Fruit fly (Drosophila melanogaster) whole organism, pupa: Measurements from ENCODE around the gene mus312.

Source experiments
- CG10348 ChIP-seq: fragments of 200-800 bp; sonication (Bioruptor generic); IDR thresholded peaks from 2 replicates; pipeline ENCODE4 v1.3.6; 2022; ENCODE audit warnings: missing biosample characterization, missing genetic modification characterization
- CG12605 ChIP-seq: fragments of 200-800 bp; sonication (Bioruptor generic); IDR thresholded peaks from 2 replicates; pipeline ENCODE4 v1.3.6; 2022; ENCODE audit warnings: missing biosample characterization, missing genetic modification characterization
- CG13204 ChIP-seq: fragments of 200-800 bp; sonication (Bioruptor generic); optimal IDR thresholded peaks from 2 replicates; lab custom pipeline; 2018; ENCODE audit warnings: missing biosample characterization, mild to moderate bottlenecking, missing genetic modification characterization, moderate library complexity
- CG14655 ChIP-seq: fragments of 200-800 bp; sonication (Bioruptor generic); optimal IDR thresholded peaks from 3 replicates; lab custom pipeline; 2017; ENCODE audit warnings: mild to moderate bottlenecking, missing biosample characterization, missing genetic modification reagents, missing genetic modification characterization
- CG15710 ChIP-seq: fragments of 200-800 bp; sonication (Bioruptor generic); optimal IDR thresholded peaks from 2 replicates; lab custom pipeline; 2018; ENCODE audit warnings: missing biosample characterization, mild to moderate bottlenecking, missing genetic modification characterization, moderate library complexity
- CG17806 ChIP-seq: fragments of 200-800 bp; sonication (Bioruptor generic); optimal IDR thresholded peaks from 2 replicates; lab custom pipeline; 2018; ENCODE audit warnings: missing biosample characterization, mild to moderate bottlenecking, missing genetic modification characterization, moderate library complexity
- CG32121 ChIP-seq: fragments of 200-800 bp; sonication (Bioruptor generic); IDR thresholded peaks from 2 replicates; pipeline ENCODE4 v1.3.6; 2022; ENCODE audit warnings: missing biosample characterization, missing genetic modification characterization
- CG34367 ChIP-seq: fragments of 200-800 bp; sonication (Bioruptor generic); optimal IDR thresholded peaks from 2 replicates; lab custom pipeline; 2018; ENCODE audit warnings: missing biosample characterization, mild to moderate bottlenecking, missing genetic modification characterization
- CG4496 ChIP-seq: fragments of 200-800 bp; sonication (Bioruptor generic); IDR thresholded peaks from 3 replicates; pipeline ENCODE4 v1.3.6; 2022; ENCODE audit warnings: missing biosample characterization, missing genetic modification characterization
- CG8159 ChIP-seq: fragments of 200-800 bp; sonication (Bioruptor generic); optimal IDR thresholded peaks from 3 replicates; lab custom pipeline; 2018; ENCODE audit warnings: missing biosample characterization, mild to moderate bottlenecking, missing genetic modification characterization, moderate library complexity
- CG8301 ChIP-seq: fragments of 200-800 bp; sonication (Bioruptor generic); optimal IDR thresholded peaks from 2 replicates; lab custom pipeline; 2018; ENCODE audit warnings: missing biosample characterization, mild to moderate bottlenecking, missing genetic modification characterization
- CG9948 ChIP-seq: fragments of 200-800 bp; sonication (Bioruptor generic); optimal IDR thresholded peaks from 2 replicates; lab custom pipeline; 2018; ENCODE audit warnings: missing biosample characterization, mild to moderate bottlenecking, missing genetic modification characterization, moderate library complexity
- D1 ChIP-seq: fragments of 200-800 bp; sonication (Bioruptor generic); optimal IDR thresholded peaks from 2 replicates; lab custom pipeline; 2018; ENCODE audit warnings: missing biosample characterization, mild to moderate bottlenecking, missing genetic modification characterization, moderate library complexity
- EcR ChIP-seq: fragments of 200-800 bp; sonication (Bioruptor generic); optimal IDR thresholded peaks from 3 replicates; lab custom pipeline; 2019; ENCODE audit warnings: missing biosample characterization, missing genetic modification characterization, mild to moderate bottlenecking, moderate library complexity, missing genetic modification reagents
- Ets98B ChIP-seq: fragments of 200-800 bp; sonication (Bioruptor generic); IDR thresholded peaks from 2 replicates; pipeline ENCODE4 v1.3.6; 2022; ENCODE audit warnings: missing biosample characterization, missing genetic modification characterization
- Pif1A ChIP-seq: fragments of 200-800 bp; sonication (Bioruptor generic); optimal IDR thresholded peaks from 3 replicates; lab custom pipeline; 2016; ENCODE audit warnings: missing biosample characterization, missing genetic modification characterization
- Pif1B ChIP-seq: fragments of 200-800 bp; sonication (Bioruptor generic); optimal IDR thresholded peaks from 3 replicates; lab custom pipeline; 2016; ENCODE audit warnings: missing biosample characterization, missing genetic modification characterization
- Snoo ChIP-seq: fragments of 200-800 bp; sonication (Bioruptor generic); optimal IDR thresholded peaks from 3 replicates; lab custom pipeline; 2017; ENCODE audit warnings: missing biosample characterization, mild to moderate bottlenecking, missing genetic modification characterization, inconsistent platforms
- fd96Ca ChIP-seq: fragments of 200-800 bp; sonication (Bioruptor generic); IDR thresholded peaks from 3 replicates; pipeline ENCODE4 v1.3.6; 2022; ENCODE audit warnings: missing biosample characterization, missing genetic modification characterization
- gl ChIP-seq: fragments of 200-800 bp; sonication (Bioruptor generic); optimal IDR thresholded peaks from 2 replicates; lab custom pipeline; 2018; ENCODE audit warnings: missing biosample characterization, mild to moderate bottlenecking, missing genetic modification characterization
- rn ChIP-seq: fragments of 200-800 bp; sonication (Bioruptor generic); IDR thresholded peaks from 2 replicates; pipeline ENCODE4 v1.3.6; 2022; ENCODE audit warnings: missing biosample characterization, missing genetic modification characterization

mus312 gene

dm6 chr3L:7328567-7329253, at the start of gene mus312, which contains the start of the genes mrva and CG42307:
mus312 (plus strand) TSS chr3L:7329132.
mrva (minus strand) TSS chr3L:7328842.
CG42307 (plus strand) TSS chr3L:7329132.
- TF ChIP-seq fd96Ca (GFP tag; lab: Robert Waterston, UW), result peak; percentile 23; the same call in 1 of the 3 replicates
- no peak for TF ChIP-seq CG13204
- TF ChIP-seq CG17806, result peak; percentile 83
- peak; percentile 80 for TF ChIP-seq CG9948 (tag; lab: Kevin White, UChicago)
- peak; percentile 70 for TF ChIP-seq EcR (GFP tag; lab: Kevin White, UChicago)
- TF ChIP-seq Ets98B, result peak; percentile 57
- TF ChIP-seq CG32121 (GFP tag; lab: Robert Waterston, UW), result peak; percentile 79
- peak; percentile 51; the same call in 1 of the 2 replicates for TF ChIP-seq CG12605 (GFP tag; lab: Robert Waterston, UW)
- no peak for TF ChIP-seq D1 (tag; lab: Kevin White, UChicago)
- TF ChIP-seq CG15710, result peak; percentile 90
- TF ChIP-seq Pif1B (GFP tag; lab: Kevin White, UChicago), result no peak
- peak; percentile 82 for TF ChIP-seq CG4496
- TF ChIP-seq CG14655, result no peak
- TF ChIP-seq CG8159 (tag; lab: Kevin White, UChicago), result peak; percentile 89
- TF ChIP-seq CG34367 (tag; lab: Kevin White, UChicago), result peak; percentile 73
- TF ChIP-seq CG10348, result no peak
- TF ChIP-seq gl (tag; lab: Kevin White, UChicago), result no peak
- TF ChIP-seq CG8301, result no peak
- TF ChIP-seq rn (GFP tag; lab: Robert Waterston, UW), result no peak
- no peak for TF ChIP-seq Pif1A (GFP tag; lab: Kevin White, UChicago)
- TF ChIP-seq Snoo (tag; lab: Kevin White, UChicago), result peak; percentile 82

dm6 chr3L:7283541-7283940, 45.4 kb upstream of the mus312 start:
- TF ChIP-seq Snoo (tag; lab: Kevin White, UChicago) (no peak), Pif1B (GFP tag; lab: Kevin White, UChicago) (no peak), CG8301 (no peak), CG14655 (peak; percentile 45), CG32121 (GFP tag; lab: Robert Waterston, UW) (no peak), fd96Ca (GFP tag; lab: Robert Waterston, UW) (0 out of 3 replicates have a peak, but pooled peaks have one; percentile 8), gl (tag; lab: Kevin White, UChicago) (no peak), CG15710 (no peak), EcR (GFP tag; lab: Kevin White, UChicago) (no peak), CG9948 (tag; lab: Kevin White, UChicago) (no peak), Pif1A (GFP tag; lab: Kevin White, UChicago) (peak; percentile 16)

- TF ChIP-seq CG8301, result no peak
- no peak for TF ChIP-seq rn (GFP tag; lab: Robert Waterston, UW)
- TF ChIP-seq EcR (GFP tag; lab: Kevin White, UChicago), result no peak
- no peak for TF ChIP-seq CG10348
- TF ChIP-seq Ets98B, result no peak
- TF ChIP-seq fd96Ca (GFP tag; lab: Robert Waterston, UW), result no peak
- TF ChIP-seq CG13204, result no peak
- TF ChIP-seq D1 (tag; lab: Kevin White, UChicago), result no peak
- no peak for TF ChIP-seq CG32121 (GFP tag; lab: Robert Waterston, UW)
- no peak for TF ChIP-seq CG4496
- no peak for TF ChIP-seq CG9948 (tag; lab: Kevin White, UChicago)
- no peak for TF ChIP-seq CG17806
- no peak for TF ChIP-seq CG14655
- TF ChIP-seq CG8159 (tag; lab: Kevin White, UChicago), result no peak
- TF ChIP-seq CG15710, result no peak
- TF ChIP-seq CG12605 (GFP tag; lab: Robert Waterston, UW), result no peak
- TF ChIP-seq CG34367 (tag; lab: Kevin White, UChicago), result no peak
These were observed 28.3 kb upstream of the mus312 start for dm6 chr3L:7300660-7301059.

dm6 chr3L:7312754-7313153, 16.2 kb upstream of the mus312 start, which contains the start of gene unc-13-4A:
unc-13-4A (minus strand) TSS chr3L:7312896.
- TF ChIP-seq CG32121 (GFP tag; lab: Robert Waterston, UW), result no peak
- TF ChIP-seq Ets98B, result no peak
- no peak for TF ChIP-seq CG15710
- no peak for TF ChIP-seq CG9948 (tag; lab: Kevin White, UChicago)
- no peak for TF ChIP-seq EcR (GFP tag; lab: Kevin White, UChicago)
- no peak for TF ChIP-seq CG13204
- TF ChIP-seq CG10348, result no peak

dm6 chr3L:7313559-7314132, 15.3 kb upstream of the mus312 start:
- no peak for TF ChIP-seq CG32121 (GFP tag; lab: Robert Waterston, UW)
- TF ChIP-seq gl (tag; lab: Kevin White, UChicago), result no peak
- TF ChIP-seq CG8301, result no peak
- TF ChIP-seq CG14655, result no peak
- no peak for TF ChIP-seq CG10348
- no peak for TF ChIP-seq CG8159 (tag; lab: Kevin White, UChicago)
- TF ChIP-seq CG15710, result no peak
- TF ChIP-seq Snoo (tag; lab: Kevin White, UChicago), result no peak
- no peak for TF ChIP-seq CG17806
- TF ChIP-seq CG12605 (GFP tag; lab: Robert Waterston, UW), result no peak
- TF ChIP-seq CG34367 (tag; lab: Kevin White, UChicago), result no peak
- no peak for TF ChIP-seq Pif1B (GFP tag; lab: Kevin White, UChicago)
- TF ChIP-seq CG4496, result no peak
- no peak for TF ChIP-seq rn (GFP tag; lab: Robert Waterston, UW)
- no peak for TF ChIP-seq Pif1A (GFP tag; lab: Kevin White, UChicago)
- no peak for TF ChIP-seq D1 (tag; lab: Kevin White, UChicago)
- TF ChIP-seq Ets98B, result no peak
- TF ChIP-seq EcR (GFP tag; lab: Kevin White, UChicago), result no peak
